Fruit fly (Drosophila melanogaster) whole organism, larva: ENCODE measurements around the gene CG13471.

Experiments used
- noc ChIP-seq: fragments of 200-800 bp; sonication (Bioruptor generic); optimal IDR thresholded peaks from 3 replicates; lab custom pipeline; 2019; ENCODE audit warnings: missing biosample characterization, mild to moderate bottlenecking, missing genetic modification characterization, moderate library complexity

The CG13471 gene

DNA sequence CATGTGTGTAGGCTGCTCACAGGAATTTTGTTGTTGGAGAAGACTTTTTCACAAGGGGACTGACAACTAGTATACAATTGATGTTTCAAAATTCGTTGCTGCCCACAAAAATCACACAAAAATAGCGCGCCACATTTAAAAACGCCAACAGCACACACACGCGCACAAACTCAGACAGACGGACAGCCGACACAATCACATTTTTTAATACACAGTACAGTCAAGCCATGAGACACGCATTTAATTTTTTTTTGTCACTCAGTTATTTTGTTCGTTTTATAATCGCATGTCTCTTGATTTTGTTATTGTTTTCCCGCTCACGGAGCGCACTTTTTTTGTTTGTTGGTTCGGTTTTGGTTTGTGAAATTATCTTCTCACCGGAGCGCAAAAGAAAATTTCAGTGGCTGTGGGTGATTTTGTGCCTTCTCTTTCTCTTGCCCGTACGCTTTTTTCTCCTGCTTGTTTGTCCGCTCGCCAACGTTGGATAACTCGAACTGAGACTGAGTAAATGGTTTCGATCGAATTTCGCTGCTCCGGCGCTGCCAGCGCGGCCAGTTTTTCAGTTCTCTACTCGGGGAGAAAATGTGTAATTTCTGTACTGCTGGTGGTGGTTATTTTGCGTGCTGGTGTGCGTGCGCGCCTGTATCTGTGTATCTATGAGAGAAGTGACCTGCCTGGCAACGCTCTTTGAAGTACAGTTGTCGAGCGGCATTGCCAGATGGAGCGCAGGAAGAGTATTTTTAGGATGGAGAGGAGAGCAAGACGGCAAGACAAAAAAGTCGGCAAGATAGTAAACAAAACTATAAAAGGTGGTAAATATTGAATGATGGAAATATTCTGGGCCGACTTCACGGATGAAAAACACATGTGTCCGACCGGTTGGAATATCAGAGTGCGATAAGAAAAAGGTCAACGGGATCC lies 24.4 kb upstream of the CG13471 start, which contains the start of gene CG42507:
Gene CG42507 (minus strand): TSS at position 499 of the 921 bp plus-strand sequence.
- peak; percentile 45 for TF ChIP-seq noc (tag; lab: Kevin White, UChicago)

DNA sequence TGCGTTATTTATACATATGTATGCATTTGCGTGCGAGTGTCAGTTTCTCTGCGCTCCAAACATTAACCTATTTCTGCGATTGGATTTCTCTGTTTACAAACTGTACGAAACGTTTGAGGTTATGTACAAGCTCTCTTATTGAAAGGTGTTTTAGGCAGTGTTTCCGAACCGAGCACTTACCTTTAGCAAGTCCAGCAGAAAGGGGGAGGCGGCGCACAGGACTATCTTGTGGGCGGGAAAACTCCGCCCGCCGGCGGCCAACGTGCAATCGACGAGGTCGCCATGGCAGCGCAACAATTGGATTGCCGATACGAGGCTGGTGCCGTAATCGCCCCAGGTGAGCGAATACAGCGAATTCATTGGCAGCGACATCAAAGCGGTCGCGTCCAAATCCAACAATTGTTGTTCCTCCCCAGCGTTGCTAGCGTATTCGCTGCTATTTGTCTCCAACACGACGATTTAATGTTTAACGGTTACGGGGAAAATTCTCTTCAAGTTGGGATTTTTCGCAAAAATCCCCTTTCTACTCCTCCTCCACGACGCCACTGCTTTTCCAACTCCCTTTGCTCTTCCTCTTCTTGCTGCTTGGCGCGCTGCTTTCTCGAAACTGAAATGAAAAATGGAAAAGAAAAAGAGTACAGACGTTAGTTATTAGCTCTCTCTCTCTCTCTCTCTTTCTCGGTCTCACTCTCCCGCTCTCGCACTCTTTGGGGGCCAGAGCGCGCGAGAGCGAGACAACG lies 23.6 kb upstream of the CG13471 start:
- TF ChIP-seq noc (tag; lab: Kevin White, UChicago): peak; percentile 86

- peak; percentile 93 for TF ChIP-seq noc (tag; lab: Kevin White, UChicago)
Measured at dm6 chr3L:14755951-14756723, 22.8 kb upstream of the CG13471 start.

DNA sequence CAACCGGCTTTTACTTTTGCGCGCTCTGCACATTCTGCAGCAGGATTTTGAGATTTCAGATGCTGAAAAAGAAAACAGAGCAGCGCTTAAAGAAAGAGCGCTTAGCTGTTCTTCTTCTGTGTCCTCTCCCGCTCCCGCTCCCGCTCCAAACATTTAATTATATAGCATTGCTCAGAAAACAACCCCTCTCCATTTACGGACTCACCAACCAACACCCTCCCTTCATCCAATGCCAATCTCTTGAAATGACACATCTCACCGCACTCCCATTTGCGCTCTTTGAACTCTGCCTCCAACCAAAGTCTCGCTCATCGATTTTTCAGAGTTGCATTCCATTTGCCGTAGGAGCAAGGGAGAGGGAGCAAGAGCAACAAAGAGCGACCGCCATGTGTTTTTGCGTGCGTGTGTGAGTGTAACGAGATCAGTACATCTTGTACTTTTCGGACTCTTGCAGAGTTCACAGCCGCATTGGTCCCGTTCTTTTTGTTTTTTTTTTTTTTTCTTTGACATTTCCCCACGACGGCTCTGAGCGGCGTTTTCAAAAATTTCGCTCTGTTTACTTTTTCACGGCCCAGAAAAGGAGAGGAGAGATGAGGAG lies 21.8 kb upstream of the CG13471 start:
- TF ChIP-seq noc (tag; lab: Kevin White, UChicago): no peak

DNA sequence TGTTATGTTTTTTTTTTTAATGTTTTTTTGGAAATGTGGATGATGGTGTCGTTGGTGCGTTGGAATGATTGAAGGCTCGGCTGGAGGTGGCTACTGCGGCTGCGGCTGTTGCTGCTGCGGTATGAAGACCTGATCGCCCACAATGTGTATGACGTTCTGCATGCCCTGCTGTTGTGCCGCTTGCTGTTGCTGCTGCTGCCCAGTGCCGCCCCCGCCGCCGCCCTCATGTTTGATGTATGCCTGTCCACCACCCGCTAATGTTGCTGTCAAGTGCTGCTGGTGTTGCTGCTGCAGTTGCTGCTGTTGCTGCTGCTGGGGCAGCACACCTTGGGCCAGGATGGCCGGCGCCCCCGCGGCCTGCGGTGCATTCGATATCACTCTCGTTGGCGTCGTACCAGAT lies 19.5 kb upstream of the CG13471 start:
- TF ChIP-seq noc (tag; lab: Kevin White, UChicago): no peak

- no peak for TF ChIP-seq noc (tag; lab: Kevin White, UChicago)
Measured at dm6 chr3L:14751056-14751671, 17.8 kb upstream of the CG13471 start.

dm6 chr3L:14743106-14743692 lies 9.9 kb upstream of the CG13471 start:
- TF ChIP-seq noc (tag; lab: Kevin White, UChicago): no peak

dm6 chr3L:14731790-14732189 lies 1.5 kb downstream of the CG13471 start:
- TF ChIP-seq noc (tag; lab: Kevin White, UChicago): no peak

- no peak for TF ChIP-seq noc (tag; lab: Kevin White, UChicago)
Measured at dm6 chr3L:14728460-14728859, 4.9 kb downstream of the CG13471 start, which contains the start of gene CG13473. Gene CG13473, plus strand, starts transcription at chr3L:14728760.

- peak; percentile 38 for TF ChIP-seq noc (tag; lab: Kevin White, UChicago)
Measured at dm6 chr3L:14712799-14713198, 20.5 kb downstream of the CG13471 start.

DNA sequence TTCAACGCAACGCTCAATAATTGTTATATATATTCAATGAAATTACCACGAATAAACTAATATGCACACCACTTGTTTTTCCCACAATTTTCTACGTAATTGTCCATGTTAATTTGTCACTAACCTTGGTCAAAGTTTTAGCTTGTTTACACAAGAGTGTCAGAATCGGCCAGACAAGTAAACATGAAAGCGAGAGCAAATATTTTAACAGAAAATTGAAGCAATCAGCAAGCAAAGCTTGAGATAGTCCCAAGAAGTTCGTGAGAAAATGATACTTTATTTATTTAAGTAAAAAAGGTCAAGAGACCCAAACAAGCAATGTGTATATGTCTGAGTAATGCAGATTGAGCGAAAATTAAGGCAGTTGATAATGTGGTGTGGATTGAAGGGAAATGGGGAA lies 25.3 kb downstream of the CG13471 start:
- no peak for TF ChIP-seq noc (tag; lab: Kevin White, UChicago)

- TF ChIP-seq noc (tag; lab: Kevin White, UChicago): no peak
Measured at dm6 chr3L:14706461-14706880, 26.8 kb downstream of the CG13471 start.

- TF ChIP-seq noc (tag; lab: Kevin White, UChicago): no peak
Measured at dm6 chr3L:14705164-14705563, 28.2 kb downstream of the CG13471 start, which contains the start of gene CG13476. Gene CG13476, plus strand, starts transcription at chr3L:14705464.

DNA sequence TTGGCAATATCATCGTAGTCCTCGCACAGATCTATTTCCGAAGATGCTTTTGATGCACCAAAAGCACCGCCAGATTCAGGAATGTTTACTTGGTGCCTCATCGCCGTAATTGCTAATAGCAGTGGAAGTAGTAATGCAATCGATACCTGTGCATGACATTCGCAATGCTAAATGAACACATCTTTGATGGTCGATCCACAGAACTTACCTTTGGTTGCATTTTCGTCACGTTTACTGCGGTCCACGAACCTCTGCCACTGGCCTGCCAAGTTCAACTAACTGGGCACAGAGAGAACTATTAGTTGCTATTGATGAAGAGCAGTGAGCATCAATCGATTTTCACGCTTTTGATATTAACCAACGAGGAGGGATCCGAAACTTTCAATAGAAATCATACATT lies 31.7 kb downstream of the CG13471 start, which contains the start of gene CG17177:
Gene CG17177 (minus strand): TSS at position 101 of the 400 bp plus-strand sequence.
- TF ChIP-seq noc (tag; lab: Kevin White, UChicago): no peak
